Fruit fly (Drosophila melanogaster): ENCODE data around the gene Mst84Dc.

dm6 chr3R:7336454-7336853, 28.0 kb downstream of the Mst84Dc start:
- no peak for TF ChIP-seq h (optimal IDR thresholded peaks at IDR 0.05)
- TF ChIP-seq Sin3A (optimal IDR thresholded peaks at IDR 0.05) = no peak
- no peak for TF ChIP-seq ttk (optimal IDR thresholded peaks at IDR 0.05)
- TF ChIP-seq psq (optimal IDR thresholded peaks at IDR 0.05) = no peak
- no peak for TF ChIP-seq Myc (optimal IDR thresholded peaks at IDR 0.05)
